Worm (Caenorhabditis elegans): Measurements from ENCODE around the gene F37A4.2.

F37A4.2 gene

DNA sequence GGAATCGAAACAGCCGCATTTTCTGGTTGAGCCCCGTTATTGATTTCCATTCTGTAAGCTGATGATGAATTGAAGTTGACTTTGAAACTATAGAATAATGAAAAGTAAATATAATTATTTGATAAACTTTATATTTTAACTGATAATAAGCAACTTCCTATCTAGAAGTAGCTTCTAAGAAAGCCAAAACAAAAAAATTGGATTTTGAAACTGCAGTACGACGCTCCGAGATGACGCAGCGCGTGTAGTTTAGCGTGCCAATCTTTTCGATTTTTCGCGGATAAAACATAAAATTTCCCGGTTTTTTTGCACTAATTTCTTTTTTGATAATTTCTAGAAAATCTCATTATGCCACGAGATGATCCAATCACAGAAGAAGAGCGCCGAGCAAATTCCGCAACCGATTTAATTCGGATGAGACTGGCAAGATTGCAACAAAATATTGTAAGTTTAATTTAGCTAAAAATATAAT is at the start of gene F37A4.2, which contains the start of gene bath-41:
Gene F37A4.2, plus strand, starts transcription at position 247 of the 472 bp plus-strand sequence.
Gene bath-41, minus strand, starts transcription at position 51 of the 472 bp plus-strand sequence.
- TF ChIP-seq T07F8.4 (tag; optimal IDR thresholded peaks at IDR 0.05), result no peak
- TF ChIP-seq efl-1 (GFP tag; optimal IDR thresholded peaks at IDR 0.05), result peak; percentile 82
- peak; percentile 94 for TF ChIP-seq attf-3 (GFP tag; conservative IDR thresholded peaks at IDR 0.05)
- TF ChIP-seq nfyb-1 (GFP tag; IDR thresholded peaks at IDR 0.05), result no peak
- TF ChIP-seq madf-6 (GFP tag; IDR thresholded peaks at IDR 0.05), result peak; percentile 78
- no peak for TF ChIP-seq aptf-2 (GFP tag; conservative IDR thresholded peaks at IDR 0.05)
- TF ChIP-seq rpc-1 (optimal IDR thresholded peaks at IDR 0.05), result no peak
- TF ChIP-seq rpc-1 (tag; optimal IDR thresholded peaks at IDR 0.05), result no peak
- no peak for TF ChIP-seq F22D6.2 (tag; optimal IDR thresholded peaks at IDR 0.05)
- TF ChIP-seq attf-5 (GFP tag; optimal IDR thresholded peaks at IDR 0.05), result no peak
- no peak for TF ChIP-seq sea-2 (GFP tag; IDR thresholded peaks at IDR 0.05)
- TF ChIP-seq madf-8 (GFP tag; conservative IDR thresholded peaks at IDR 0.05), result 0 out of 2 replicates have a peak, but pooled peaks have one; percentile 14
- no peak for TF ChIP-seq cebp-1 (GFP tag; IDR thresholded peaks at IDR 0.05)
- TF ChIP-seq cebp-1 (tag; optimal IDR thresholded peaks at IDR 0.05), result no peak
- no peak for TF ChIP-seq C06A6.2 (GFP tag; conservative IDR thresholded peaks at IDR 0.05)
- TF ChIP-seq hsf-1 (GFP tag; IDR thresholded peaks at IDR 0.05), result peak; percentile 72
- TF ChIP-seq Y53G8AR.9 (GFP tag; conservative IDR thresholded peaks at IDR 0.05), result no peak
- TF ChIP-seq hlh-26 (GFP tag; conservative IDR thresholded peaks at IDR 0.05), result no peak
- no peak for TF ChIP-seq F55B11.4 (tag; optimal IDR thresholded peaks at IDR 0.05; ENCODE audit: borderline replicate concordance, insufficient read depth)
- TF ChIP-seq B0019.2 (GFP tag; conservative IDR thresholded peaks at IDR 0.05), result no peak
- no peak for TF ChIP-seq hrde-1 (tag; optimal IDR thresholded peaks at IDR 0.05; ENCODE audit: borderline replicate concordance)
- TF ChIP-seq unc-62 (GFP tag; optimal IDR thresholded peaks at IDR 0.05), result no peak
- TF ChIP-seq lin-40 (tag; optimal IDR thresholded peaks at IDR 0.05), result no peak
- TF ChIP-seq akir-1 (GFP tag; optimal IDR thresholded peaks at IDR 0.05), result no peak
- TF ChIP-seq Y56A3A.18 (GFP tag; IDR thresholded peaks at IDR 0.05), result no peak
- no peak for TF ChIP-seq mxl-1 (tag; optimal IDR thresholded peaks at IDR 0.05)
- TF ChIP-seq unc-130 (GFP tag; optimal IDR thresholded peaks at IDR 0.05), result no peak
- TF ChIP-seq egrh-3 (GFP tag; IDR thresholded peaks at IDR 0.05), result no peak
- no peak for TF ChIP-seq zfh-2 (GFP tag; conservative IDR thresholded peaks at IDR 0.05)
- TF ChIP-seq Y53F4B.3 (GFP tag; IDR thresholded peaks at IDR 0.05), result no peak
- TF ChIP-seq lin-35 (GFP tag; optimal IDR thresholded peaks at IDR 0.05), result peak in 1 of 3 experiments; percentile 21
- TF ChIP-seq xnd-1 (tag; optimal IDR thresholded peaks at IDR 0.05), result peak; percentile 32
- TF ChIP-seq tbx-9 (tag; optimal IDR thresholded peaks at IDR 0.05; ENCODE audit: borderline replicate concordance), result no peak
- no peak for TF ChIP-seq cebp-2 (GFP tag; IDR thresholded peaks at IDR 0.05)
- TF ChIP-seq ceh-100 (GFP tag; IDR thresholded peaks at IDR 0.05), result no peak
- peak; percentile 53 for TF ChIP-seq dpl-1 (GFP tag; optimal IDR thresholded peaks at IDR 0.05)

DNA sequence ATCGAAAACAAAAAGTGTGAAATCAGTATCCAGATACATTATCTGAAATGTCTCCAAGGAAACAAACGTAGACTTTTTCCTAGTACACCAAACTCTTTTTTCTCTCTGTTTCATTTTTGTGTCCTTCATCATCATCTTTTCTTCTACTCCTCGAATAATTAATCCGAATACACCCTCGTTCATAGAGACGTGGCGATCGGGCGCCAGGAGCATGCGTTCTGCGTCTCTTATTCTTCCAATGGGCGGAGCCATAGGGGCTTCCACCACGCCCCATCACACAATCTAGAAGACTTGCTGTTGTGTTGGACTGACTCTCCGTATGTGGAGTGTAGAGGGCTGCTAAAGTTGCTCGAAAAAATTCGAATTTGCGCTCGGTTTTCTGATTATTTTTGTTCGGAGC is 46.8 kb upstream of the F37A4.2 start, which contains the start of gene rbf-1:
Gene rbf-1, plus strand, starts transcription at position 301 of the 400 bp plus-strand sequence.
- TF ChIP-seq Y56A3A.18 (GFP tag; IDR thresholded peaks at IDR 0.05), result no peak
- no peak for TF ChIP-seq T07F8.4 (tag; optimal IDR thresholded peaks at IDR 0.05)
- no peak for TF ChIP-seq nfya-2 (GFP tag; IDR thresholded peaks at IDR 0.05)
- no peak for TF ChIP-seq F22D6.2 (tag; optimal IDR thresholded peaks at IDR 0.05)
- TF ChIP-seq attf-6 (GFP tag; IDR thresholded peaks at IDR 0.05), result no peak
- no peak for TF ChIP-seq dpff-1 (tag; optimal IDR thresholded peaks at IDR 0.05)
- TF ChIP-seq hmg-1.2 (GFP tag; IDR thresholded peaks at IDR 0.05), result no peak

Measured in whole organism, young adult.